Fruit fly (Drosophila melanogaster): ENCODE results near the gene CG11594.

The CG11594 gene

dm6 chr3L:3983466-3983946 is 42.3 kb downstream of the CG11594 start, which contains the start of gene scrt (continued):
- TF ChIP-seq Adf1 (GFP tag; IDR thresholded peaks at IDR 0.05) (no peak), phol (tag; optimal IDR thresholded peaks at IDR 0.05) (peak; percentile 86), btn (GFP tag; optimal IDR thresholded peaks at IDR 0.05) (no peak), Sry-β (GFP tag; optimal IDR thresholded peaks at IDR 0.05) (no peak), CG6254 (GFP tag; optimal IDR thresholded peaks at IDR 0.05) (peak; percentile 3), shn (GFP tag; optimal IDR thresholded peaks at IDR 0.05) (peak; percentile 41), D19B (GFP tag; optimal IDR thresholded peaks at IDR 0.05) (no peak), tll (GFP tag; optimal IDR thresholded peaks at IDR 0.05) (peak in 1 of 2 experiments; percentile 50), hbn (GFP tag; IDR thresholded peaks at IDR 0.05; ENCODE audit: partially characterized antibody) (no peak), CG18599 (GFP tag; optimal IDR thresholded peaks at IDR 0.05) (peak; percentile 57), CG16815 (GFP tag; optimal IDR thresholded peaks at IDR 0.05) (peak; percentile 36), Xbp1 (GFP tag; optimal IDR thresholded peaks at IDR 0.05) (peak; percentile 38), CG14014 (GFP tag; IDR thresholded peaks at IDR 0.05) (no peak), Gsc (GFP tag; IDR thresholded peaks at IDR 0.05) (no peak), CG2202 (tag; optimal IDR thresholded peaks at IDR 0.05) (peak; percentile 8), Nf-YC (tag; optimal IDR thresholded peaks at IDR 0.05) (no peak), tio (GFP tag; optimal IDR thresholded peaks at IDR 0.05) (no peak), inv (GFP tag; IDR thresholded peaks at IDR 0.05; ENCODE audit: partially characterized antibody) (peak; percentile 42), CG11456 (GFP tag; IDR thresholded peaks at IDR 0.05) (no peak), CG6854 (GFP tag; optimal IDR thresholded peaks at IDR 0.05) (no peak), CG2129 (GFP tag; IDR thresholded peaks at IDR 0.05; ENCODE audit: partially characterized antibody) (no peak), CG6272 (GFP tag; IDR thresholded peaks at IDR 0.05) (no peak), CG6654 (GFP tag; optimal IDR thresholded peaks at IDR 0.05) (no peak), CG10366 (GFP tag; IDR thresholded peaks at IDR 0.05) (peak; percentile 9; the same call in 1 of the 2 replicates), Nf-YA (GFP tag; IDR thresholded peaks at IDR 0.05) (no peak), CG16863 (GFP tag; optimal IDR thresholded peaks at IDR 0.05) (no peak), D19A (tag; optimal IDR thresholded peaks at IDR 0.05) (peak; percentile 12), CG10654 (GFP tag; optimal IDR thresholded peaks at IDR 0.05) (no peak), Scr (GFP tag; IDR thresholded peaks at IDR 0.05; ENCODE audit: partially characterized antibody) (peak; percentile 52), bowl (GFP tag; IDR thresholded peaks at IDR 0.05) (no peak), CG8359 (GFP tag; optimal IDR thresholded peaks at IDR 0.05; ENCODE audit: borderline replicate concordance) (no peak), pum (GFP tag; optimal IDR thresholded peaks at IDR 0.05) (no peak), emc (GFP tag; optimal IDR thresholded peaks at IDR 0.05) (no peak), luna (GFP tag; optimal IDR thresholded peaks at IDR 0.05) (no peak), ewg (GFP tag; optimal IDR thresholded peaks at IDR 0.05) (peak; percentile 37), tap (tag; optimal IDR thresholded peaks at IDR 0.05) (no peak), CG3407 (GFP tag; optimal IDR thresholded peaks at IDR 0.05) (no peak), CG3281 (GFP tag; optimal IDR thresholded peaks at IDR 0.05) (no peak), CG3065 (GFP tag; optimal IDR thresholded peaks at IDR 0.05) (no peak), chif (GFP tag; optimal IDR thresholded peaks at IDR 0.05) (peak; percentile 44 to 53), CG17359 (tag; optimal IDR thresholded peaks at IDR 0.05) (peak; percentile 12), MBD-R2 (GFP tag; IDR thresholded peaks at IDR 0.05) (no peak), CG4424 (GFP tag; optimal IDR thresholded peaks at IDR 0.05) (peak; percentile 2), disco-r (GFP tag; optimal IDR thresholded peaks at IDR 0.05) (no peak), CG3726 (GFP tag; IDR thresholded peaks at IDR 0.05) (no peak), ERR (GFP tag; optimal IDR thresholded peaks at IDR 0.05) (peak; percentile 30), Hand (GFP tag; optimal IDR thresholded peaks at IDR 0.05) (peak; percentile 29), Atf6 (GFP tag; IDR thresholded peaks at IDR 0.05) (no peak), CG32772 (GFP tag; IDR thresholded peaks at IDR 0.05) (no peak), CG17328 (GFP tag; IDR thresholded peaks at IDR 0.05) (0 out of 2 replicates have a peak, but pooled peaks have one; percentile 33), Hr39 (optimal IDR thresholded peaks at IDR 0.05) (no peak)

Data from whole organism, embryonic.